Fruit fly (Drosophila melanogaster): Measurements from ENCODE around the gene CG10969.

Gene CG10969

DNA sequence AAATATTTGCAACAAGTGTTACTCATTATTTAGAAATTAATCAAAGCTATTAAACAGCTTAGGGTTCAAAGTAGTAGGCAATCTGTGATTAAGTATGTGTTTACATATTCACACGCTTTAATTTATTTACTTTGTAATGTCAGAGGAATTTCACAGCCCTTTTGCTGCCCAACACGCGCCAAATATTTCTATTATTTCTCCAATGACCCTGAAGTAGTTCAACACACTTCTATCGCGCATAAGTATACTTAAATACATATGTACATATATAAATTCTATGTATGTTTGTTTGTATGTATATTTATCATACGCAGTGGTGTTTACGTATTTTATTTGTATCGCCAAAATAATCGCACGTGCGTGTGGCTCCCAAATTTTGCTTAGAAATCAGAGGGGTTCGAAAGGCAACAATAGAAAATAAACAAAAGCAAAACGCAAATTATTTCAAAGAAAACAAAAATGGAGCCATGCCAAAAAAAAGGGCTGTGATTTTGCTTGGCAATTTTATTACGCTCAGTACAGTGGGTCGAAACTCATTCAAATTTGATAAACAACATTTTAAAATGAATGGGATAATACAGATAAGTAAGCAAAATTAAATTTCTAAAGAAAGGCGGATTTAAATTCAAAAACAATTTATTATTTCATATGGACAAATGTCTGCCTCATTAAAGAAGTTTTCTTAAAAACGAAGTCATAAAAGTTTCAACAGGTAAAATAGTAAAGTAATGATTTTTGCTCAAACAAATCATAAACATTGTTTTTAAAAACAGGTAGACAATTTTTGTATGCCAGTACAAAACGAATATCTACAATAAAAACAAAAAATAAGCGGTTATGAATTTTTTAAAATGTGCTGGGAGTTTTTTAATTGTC lies 22.5 kb upstream of the CG10969 start:
- TF ChIP-seq usp (GFP tag; optimal IDR thresholded peaks at IDR 0.05): no peak
- no peak for TF ChIP-seq Dll (optimal IDR thresholded peaks at IDR 0.05)
- no peak for TF ChIP-seq EcR (GFP tag; optimal IDR thresholded peaks at IDR 0.05)
- no peak for TF ChIP-seq CG8478 (optimal IDR thresholded peaks at IDR 0.05)
- no peak for TF ChIP-seq psq (optimal IDR thresholded peaks at IDR 0.05)
- TF ChIP-seq pan (optimal IDR thresholded peaks at IDR 0.05): no peak

DNA sequence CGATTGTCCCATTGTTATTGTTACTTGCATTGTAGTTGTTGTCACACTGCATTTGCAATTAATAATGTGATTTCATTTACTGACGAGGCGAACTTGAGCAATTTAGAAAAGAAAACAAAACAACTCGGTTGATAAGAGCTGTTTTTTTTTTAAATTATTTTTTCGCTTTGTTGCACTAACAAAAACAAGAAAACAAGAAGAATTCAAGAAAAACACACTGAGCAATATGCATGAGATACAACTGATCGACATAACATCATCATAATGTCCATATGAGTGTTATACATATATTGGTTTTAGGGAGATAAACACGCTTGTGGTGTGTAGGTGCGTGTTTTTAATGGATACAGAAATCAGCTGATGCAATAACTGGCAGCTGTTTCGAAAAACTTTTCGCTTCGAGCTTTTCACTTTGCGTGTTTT lies 21.6 kb upstream of the CG10969 start:
- TF ChIP-seq Dll (optimal IDR thresholded peaks at IDR 0.05) (no peak), CG8478 (optimal IDR thresholded peaks at IDR 0.05) (no peak), pan (optimal IDR thresholded peaks at IDR 0.05) (no peak), EcR (GFP tag; optimal IDR thresholded peaks at IDR 0.05) (no peak), usp (GFP tag; optimal IDR thresholded peaks at IDR 0.05) (no peak), psq (optimal IDR thresholded peaks at IDR 0.05) (no peak)

DNA sequence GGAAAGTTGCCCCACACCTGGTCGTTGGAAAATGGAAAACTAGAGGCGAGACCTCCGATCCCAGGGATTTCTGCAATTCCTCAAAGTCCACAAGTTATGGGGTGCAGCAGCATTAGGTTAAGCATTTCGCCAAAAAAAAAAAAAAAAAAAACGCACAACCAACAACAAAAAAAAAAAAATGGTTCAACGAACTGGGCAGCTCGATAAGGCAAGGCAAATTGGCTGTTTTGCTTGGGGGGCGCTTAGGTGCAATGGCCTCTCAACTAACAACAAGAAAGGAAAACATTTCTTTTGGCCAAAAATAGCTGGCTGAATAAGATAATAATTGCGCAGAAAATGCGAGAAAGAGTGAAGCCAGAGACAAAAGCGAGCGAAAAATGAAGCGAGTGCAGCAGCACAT lies 19.3 kb upstream of the CG10969 start:
- peak; percentile 75 to 88 for TF ChIP-seq EcR (GFP tag; optimal IDR thresholded peaks at IDR 0.05)
- TF ChIP-seq usp (GFP tag; optimal IDR thresholded peaks at IDR 0.05): no peak

DNA sequence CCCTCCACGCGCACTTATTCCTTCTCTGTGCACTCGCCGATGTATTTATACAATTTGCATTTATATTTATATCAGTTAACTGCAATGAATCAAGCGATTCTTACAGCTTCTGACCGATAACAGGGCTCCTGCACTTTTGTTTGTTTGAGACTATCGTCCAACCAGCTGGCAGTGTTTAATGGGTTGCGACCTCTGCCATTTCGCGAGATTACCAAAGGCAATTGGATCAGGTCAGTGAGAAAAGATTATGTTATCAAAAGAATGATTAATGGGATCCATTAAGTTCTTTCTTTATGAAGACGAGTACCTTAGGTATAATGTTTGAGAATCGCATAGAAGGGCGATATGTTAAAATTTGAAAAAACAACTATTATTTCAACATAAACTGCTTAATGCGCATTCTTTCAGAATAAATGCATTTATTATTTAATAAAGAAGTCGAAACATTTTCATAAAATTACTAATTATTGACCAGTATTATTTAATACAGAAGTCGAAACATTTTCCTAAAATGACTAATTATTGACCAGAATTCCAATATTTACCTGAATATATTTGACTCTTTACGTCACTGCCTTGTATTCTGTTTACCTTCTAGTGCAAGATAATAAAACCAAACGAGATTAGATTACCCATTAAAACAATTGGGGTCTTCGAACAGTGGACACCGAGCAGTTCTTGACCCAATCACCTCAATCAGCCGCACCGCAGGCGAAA lies 18.7 kb upstream of the CG10969 start:
- no peak for TF ChIP-seq EcR (GFP tag; optimal IDR thresholded peaks at IDR 0.05)
- TF ChIP-seq pan (optimal IDR thresholded peaks at IDR 0.05): no peak
- TF ChIP-seq psq (optimal IDR thresholded peaks at IDR 0.05): no peak
- no peak for TF ChIP-seq Dll (optimal IDR thresholded peaks at IDR 0.05)
- TF ChIP-seq CG8478 (optimal IDR thresholded peaks at IDR 0.05): no peak
- no peak for TF ChIP-seq usp (GFP tag; optimal IDR thresholded peaks at IDR 0.05)

DNA sequence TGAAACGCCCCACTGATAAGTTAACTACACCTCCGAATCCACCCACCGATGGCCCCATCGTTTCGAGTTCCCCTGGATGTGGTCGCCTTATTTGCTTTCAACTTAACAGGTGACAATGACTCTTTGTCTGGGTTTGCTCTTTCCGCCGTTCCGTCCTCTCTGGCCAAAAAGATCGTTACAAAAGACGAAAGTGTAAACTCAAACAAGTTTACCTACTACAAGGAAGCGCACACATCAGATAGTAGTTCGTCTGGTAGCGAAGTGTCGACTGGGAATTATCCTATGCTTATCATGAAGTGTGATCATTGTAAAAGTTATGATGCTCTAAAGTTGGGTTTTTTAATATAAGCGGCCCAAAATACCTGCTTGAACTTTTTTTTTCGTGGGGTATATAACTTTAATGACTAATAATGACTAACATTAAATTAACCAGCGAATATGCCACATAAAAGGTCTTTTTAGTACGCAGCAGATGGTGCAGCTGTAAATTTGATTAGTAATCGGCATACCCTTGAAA lies 18.0 kb upstream of the CG10969 start:
- TF ChIP-seq EcR (GFP tag; optimal IDR thresholded peaks at IDR 0.05) (peak in 1 of 2 experiments; percentile 20), CG8478 (optimal IDR thresholded peaks at IDR 0.05) (no peak)

DNA sequence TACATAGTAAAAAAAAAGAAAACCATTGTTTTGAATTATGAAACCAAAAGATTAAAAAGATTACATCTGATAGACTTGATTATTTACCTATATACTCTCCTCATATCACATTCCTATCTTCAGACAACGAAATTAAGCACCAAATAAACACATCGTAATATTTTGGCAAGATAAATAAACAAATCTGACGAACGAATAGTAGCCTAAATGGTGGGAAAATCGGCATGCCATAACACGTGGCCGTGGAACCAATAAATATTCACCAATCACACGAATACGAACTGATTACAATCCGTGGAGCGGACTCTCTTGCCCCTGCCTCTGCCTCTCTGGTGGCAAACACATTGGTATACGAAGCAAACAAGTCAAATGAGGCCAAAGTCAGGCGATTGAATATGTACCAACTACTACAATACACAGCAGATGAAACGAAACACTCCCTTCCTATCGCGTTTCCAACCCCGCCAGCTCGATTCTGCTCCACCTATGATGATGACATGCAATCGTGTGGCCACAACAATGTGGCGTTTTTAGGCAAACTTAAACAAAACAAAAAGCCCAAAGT lies 15.3 kb upstream of the CG10969 start:
- TF ChIP-seq CG8478 (optimal IDR thresholded peaks at IDR 0.05): no peak
- TF ChIP-seq psq (optimal IDR thresholded peaks at IDR 0.05): no peak
- no peak for TF ChIP-seq usp (GFP tag; optimal IDR thresholded peaks at IDR 0.05)
- TF ChIP-seq EcR (GFP tag; optimal IDR thresholded peaks at IDR 0.05): no peak
- TF ChIP-seq Dll (optimal IDR thresholded peaks at IDR 0.05): no peak
- no peak for TF ChIP-seq pan (optimal IDR thresholded peaks at IDR 0.05)

DNA sequence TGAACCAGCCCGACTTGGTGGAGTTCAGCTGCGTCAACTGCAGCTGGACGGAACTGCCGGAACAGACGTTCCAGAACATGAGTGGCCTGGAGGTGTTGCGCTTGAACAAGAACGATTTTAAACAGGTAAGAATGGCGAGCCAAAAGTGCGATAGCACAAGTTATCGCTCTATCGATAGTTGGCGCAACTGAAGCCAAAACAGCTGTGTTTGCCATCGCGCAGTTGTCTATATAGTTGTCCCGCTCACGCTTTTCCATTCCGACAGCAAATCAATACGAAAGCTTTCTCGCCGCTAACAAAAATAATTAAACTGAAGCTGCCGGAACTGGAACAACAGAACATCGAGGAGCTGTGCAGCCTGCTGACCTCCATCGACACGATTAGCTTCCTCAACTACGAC lies 13.6 kb upstream of the CG10969 start:
- TF ChIP-seq CG8478 (optimal IDR thresholded peaks at IDR 0.05) (peak; percentile 47), pan (optimal IDR thresholded peaks at IDR 0.05) (no peak)

dm6 chr3L:12792933-12793448 lies 12.1 kb upstream of the CG10969 start:
- no peak for TF ChIP-seq usp (GFP tag; optimal IDR thresholded peaks at IDR 0.05)

dm6 chr3L:12791679-12792229 lies 10.9 kb upstream of the CG10969 start:
- TF ChIP-seq EcR (GFP tag; optimal IDR thresholded peaks at IDR 0.05) (no peak), CG8478 (optimal IDR thresholded peaks at IDR 0.05) (no peak), Dll (optimal IDR thresholded peaks at IDR 0.05) (no peak), psq (optimal IDR thresholded peaks at IDR 0.05) (no peak), pan (optimal IDR thresholded peaks at IDR 0.05) (no peak), usp (GFP tag; optimal IDR thresholded peaks at IDR 0.05) (no peak)

dm6 chr3L:12790783-12791678 lies 10.1 kb upstream of the CG10969 start:
- TF ChIP-seq EcR (GFP tag; optimal IDR thresholded peaks at IDR 0.05) (no peak), Dll (optimal IDR thresholded peaks at IDR 0.05) (no peak), usp (GFP tag; optimal IDR thresholded peaks at IDR 0.05) (no peak), psq (optimal IDR thresholded peaks at IDR 0.05) (no peak), pan (optimal IDR thresholded peaks at IDR 0.05) (no peak), CG8478 (optimal IDR thresholded peaks at IDR 0.05) (no peak)

dm6 chr3L:12789875-12790373 lies 9.0 kb upstream of the CG10969 start, which contains the start of gene CG42709:
Gene CG42709, plus strand, starts transcription at chr3L:12790192.
- no peak for TF ChIP-seq EcR (GFP tag; optimal IDR thresholded peaks at IDR 0.05)
- no peak for TF ChIP-seq usp (GFP tag; optimal IDR thresholded peaks at IDR 0.05)
